Fruit fly (Drosophila melanogaster): ENCODE data around the gene Vps24.

The Vps24 gene

DNA sequence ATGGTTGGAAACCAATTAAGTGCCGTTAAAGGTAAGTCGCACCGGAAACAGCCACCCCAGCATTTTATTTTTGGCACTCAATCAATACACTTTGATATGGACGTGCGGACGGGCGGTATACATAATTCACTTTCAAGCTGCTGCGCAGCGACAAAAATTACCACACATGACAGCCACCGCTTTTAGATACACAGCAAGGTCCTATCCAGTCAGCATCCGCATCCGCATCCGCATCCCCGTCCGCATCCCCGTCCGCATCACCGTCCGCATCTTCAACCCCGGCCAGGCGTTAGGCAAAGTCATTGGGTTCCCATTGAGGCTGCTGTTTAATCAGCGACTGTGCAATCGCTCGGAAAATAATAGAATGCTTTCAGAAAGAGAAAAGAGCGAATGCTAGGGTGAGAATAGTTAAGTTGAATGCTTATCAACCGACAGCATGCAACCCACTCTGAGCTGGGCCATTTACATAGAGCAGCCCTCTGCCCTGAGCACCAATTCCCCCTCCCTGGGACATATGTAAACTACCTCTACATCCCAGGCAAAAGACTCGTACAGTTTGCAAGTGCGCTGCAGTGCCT is 26.3 kb downstream of the Vps24 start:
- no peak for TF ChIP-seq CG7839 (tag; optimal IDR thresholded peaks at IDR 0.05)
- TF ChIP-seq repo (GFP tag; optimal IDR thresholded peaks at IDR 0.05) = no peak
- TF ChIP-seq CG3407 (GFP tag; optimal IDR thresholded peaks at IDR 0.05) = no peak
- TF ChIP-seq chm (GFP tag; IDR thresholded peaks at IDR 0.05) = no peak
- no peak for TF ChIP-seq row (GFP tag; IDR thresholded peaks at IDR 0.05)
- peak; percentile 20 for TF ChIP-seq abd-A (tag; optimal IDR thresholded peaks at IDR 0.05)
- TF ChIP-seq CG2199 (GFP tag; IDR thresholded peaks at IDR 0.05) = peak; percentile 70; the same call in 2 of the 3 replicates
- TF ChIP-seq Opbp (GFP tag; IDR thresholded peaks at IDR 0.05; ENCODE audit: partially characterized antibody) = no peak
- no peak for TF ChIP-seq nerfin-2 (GFP tag; IDR thresholded peaks at IDR 0.05; ENCODE audit: partially characterized antibody)
- TF ChIP-seq CG12769 (tag; optimal IDR thresholded peaks at IDR 0.05) = no peak
- TF ChIP-seq crol (GFP tag; IDR thresholded peaks at IDR 0.05) = peak; percentile 26; the same call in 1 of the 2 replicates
- no peak for TF ChIP-seq run (tag; optimal IDR thresholded peaks at IDR 0.05)
- TF ChIP-seq Hey (tag; optimal IDR thresholded peaks at IDR 0.05) = peak; percentile 28
- TF ChIP-seq CG3847 (GFP tag; IDR thresholded peaks at IDR 0.05) = no peak
- TF ChIP-seq so (GFP tag; IDR thresholded peaks at IDR 0.05) = no peak
- peak; percentile 51 for TF ChIP-seq nerfin-1 (tag; optimal IDR thresholded peaks at IDR 0.05)
- no peak for TF ChIP-seq ewg (GFP tag; optimal IDR thresholded peaks at IDR 0.05)
- TF ChIP-seq MESR4 (GFP tag; optimal IDR thresholded peaks at IDR 0.05) = no peak
- TF ChIP-seq onecut (GFP tag; IDR thresholded peaks at IDR 0.05) = peak; percentile 10; the same call in 1 of the 2 replicates
- no peak for TF ChIP-seq CG12104 (GFP tag; optimal IDR thresholded peaks at IDR 0.05)
- 0 out of 2 replicates have a peak, but pooled peaks have one; percentile 26 for TF ChIP-seq vvl (GFP tag; IDR thresholded peaks at IDR 0.05)
- no peak for TF ChIP-seq sna (GFP tag; IDR thresholded peaks at IDR 0.05; ENCODE audit: partially characterized antibody)
- no peak for TF ChIP-seq maf-S (GFP tag; optimal IDR thresholded peaks at IDR 0.05)
- TF ChIP-seq Doc3 (GFP tag; IDR thresholded peaks at IDR 0.05; ENCODE audit: partially characterized antibody) = no peak
- no peak for TF ChIP-seq ash1 (GFP tag; optimal IDR thresholded peaks at IDR 0.05)
- no peak for TF ChIP-seq Xbp1 (GFP tag; optimal IDR thresholded peaks at IDR 0.05)
- no peak for TF ChIP-seq Camta (GFP tag; optimal IDR thresholded peaks at IDR 0.05)
- no peak for TF ChIP-seq lov (optimal IDR thresholded peaks at IDR 0.05)
- 0 out of 3 replicates have a peak, but pooled peaks have one; percentile 50 for TF ChIP-seq lov (GFP tag; IDR thresholded peaks at IDR 0.05)
- no peak for TF ChIP-seq luna (GFP tag; optimal IDR thresholded peaks at IDR 0.05)
- TF ChIP-seq Ets65A (GFP tag) = peak; percentile 16
- TF ChIP-seq pros (GFP tag; optimal IDR thresholded peaks at IDR 0.05) = peak; percentile 84
- 0 out of 3 replicates have a peak, but pooled peaks have one; percentile 24 for TF ChIP-seq ci (GFP tag; IDR thresholded peaks at IDR 0.05)
- peak; percentile 96 for TF ChIP-seq CG13775 (GFP tag; optimal IDR thresholded peaks at IDR 0.05)
- no peak for TF ChIP-seq Lpt (GFP tag; optimal IDR thresholded peaks at IDR 0.05)
- no peak for TF ChIP-seq ab (GFP tag; optimal IDR thresholded peaks at IDR 0.05)
- peak; percentile 54 for TF ChIP-seq Med (GFP tag)
- no peak for TF ChIP-seq CG32772 (GFP tag; IDR thresholded peaks at IDR 0.05)
- TF ChIP-seq bab2 (GFP tag; optimal IDR thresholded peaks at IDR 0.05) = no peak
- TF ChIP-seq H2.0 (GFP tag; IDR thresholded peaks at IDR 0.05) = no peak
- no peak for TF ChIP-seq ERR (GFP tag; optimal IDR thresholded peaks at IDR 0.05)
- TF ChIP-seq croc (GFP tag; conservative IDR thresholded peaks at IDR 0.05) = no peak
- no peak for TF ChIP-seq NC2β (GFP tag; optimal IDR thresholded peaks at IDR 0.05)
- TF ChIP-seq Awh (GFP tag; IDR thresholded peaks at IDR 0.05) = no peak
- TF ChIP-seq CG6654 (GFP tag; optimal IDR thresholded peaks at IDR 0.05) = no peak
- TF ChIP-seq Max (GFP tag; optimal IDR thresholded peaks at IDR 0.05) = no peak
- TF ChIP-seq Rx (GFP tag; IDR thresholded peaks at IDR 0.05) = no peak
- TF ChIP-seq dmrt11E (tag; optimal IDR thresholded peaks at IDR 0.05) = no peak
- no peak for TF ChIP-seq CoRest (tag; optimal IDR thresholded peaks at IDR 0.05)
- no peak for TF ChIP-seq p53 (GFP tag; optimal IDR thresholded peaks at IDR 0.05)
